Worm (Caenorhabditis elegans) whole organism, L4 larva: ENCODE measurements around the gene rsp-2.

Experiments used
- ceh-44 ChIP-seq: fragments of 200-800 bp; sonication (Bioruptor generic); IDR thresholded peaks from 2 replicates; pipeline ENCODE4 v1.3.6; 2022; ENCODE audit warnings: missing genetic modification reagents, missing genetic modification characterization, missing compliant biosample characterization
- fkh-10 ChIP-seq: fragments of 150-350 bp; optimal IDR thresholded peaks from 2 replicates; lab custom pipeline; 2014; ENCODE audit warnings: missing biosample characterization, missing genetic modification reagents, missing genetic modification characterization
- mdl-1 ChIP-seq, 2 experiments: fragments of 150-350 bp in 1 of 2; sonication (generic microtip) in 1 of 2; optimal IDR thresholded peaks; 2 replicates each; lab custom pipeline; 2014 to 2017; ENCODE audit warnings: missing biosample characterization in 2 of 2, missing genetic modification characterization in 2 of 2
- snpc-4 ChIP-seq: fragments of 150-350 bp; optimal IDR thresholded peaks from 2 replicates; lab custom pipeline; 2014; ENCODE audit warnings: missing biosample characterization, missing genetic modification characterization

DNA sequence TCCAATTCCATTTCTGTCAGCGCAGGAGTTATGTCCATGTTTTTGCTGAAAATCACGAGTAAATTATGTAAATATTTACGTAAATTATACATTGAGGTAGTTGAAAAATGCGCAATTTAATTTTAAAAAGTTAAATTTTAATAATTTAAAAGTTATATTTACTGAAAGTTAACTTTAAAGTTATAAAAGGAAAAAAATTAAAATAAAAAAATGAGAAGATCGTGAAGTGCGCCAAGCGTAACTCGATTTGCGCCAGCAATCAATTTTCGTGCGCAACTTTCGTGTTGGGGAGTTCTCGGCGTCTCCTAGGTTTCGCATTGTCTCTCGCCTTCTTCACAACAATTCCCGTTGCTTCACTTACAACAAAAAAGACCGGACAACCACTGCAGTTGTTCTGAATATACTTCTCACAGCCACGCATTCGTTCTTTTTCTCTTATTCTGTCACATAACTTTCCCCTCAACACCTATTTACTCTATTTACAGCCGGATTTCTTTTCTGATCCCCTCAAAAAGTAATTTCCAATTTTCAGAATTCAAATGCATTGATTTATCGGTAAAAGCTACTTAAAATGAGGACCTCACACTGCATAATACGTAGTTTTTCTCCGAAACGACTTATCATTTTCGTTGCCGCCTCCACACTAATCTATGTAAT is 20.9 kb upstream of the rsp-2 start, which contains the start of the genes metl-1 and W02B12.11:
- TF ChIP-seq ceh-44 (GFP tag; lab: Robert Waterston, UW) = no peak
- peak in 1 of 2 experiments; percentile 43 for TF ChIP-seq mdl-1 (tag; optimal IDR thresholded peaks at IDR 0.05; lab: Kevin White, UChicago)
- TF ChIP-seq snpc-4 = no peak
- no peak for TF ChIP-seq fkh-10 (GFP tag; lab: Kevin White, UChicago)
